Comparison of ENCODE assay signal across 3 fruit fly cellular contexts in the genomic region with DNA sequence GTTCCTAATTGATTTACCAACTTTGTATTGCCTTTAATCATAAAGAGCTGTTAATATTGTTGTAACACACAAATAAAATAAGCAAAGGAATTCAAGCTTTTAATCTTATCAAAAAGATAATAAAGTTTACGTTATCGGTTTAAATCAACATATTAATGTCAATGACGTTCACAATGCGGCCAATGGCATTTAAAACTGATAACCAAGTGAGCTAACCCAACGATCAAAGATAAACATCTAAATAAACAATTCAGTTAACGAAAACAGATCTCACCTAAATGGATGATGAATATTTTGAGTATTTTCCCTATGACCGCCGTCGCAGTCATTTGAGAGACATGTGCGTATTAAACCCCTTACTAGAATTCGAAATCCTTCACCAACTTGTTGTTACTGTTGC.
TF ChIP-seq lines count a peak whose summit lies in the region.

No protein-coding gene starts in this region.

- no peak for TF ChIP-seq CTCF in whole organism, embryonic (GFP tag; optimal IDR thresholded peaks at IDR 0.05; lab: Kevin White, UChicago)

TF ChIP-seq in whole organism, embryonic, 481 proteins besides CTCF, POLR2A, EP300 and RAD21:
- TF ChIP-seq yki (optimal IDR thresholded peaks at IDR 0.05; lab: Kevin White, UChicago), result no peak
- TF ChIP-seq CG8924 (tag; optimal IDR thresholded peaks at IDR 0.05; lab: Kevin White, UChicago), result no peak
- peak; percentile 42 for TF ChIP-seq Nf-YC (tag; optimal IDR thresholded peaks at IDR 0.05; lab: Kevin White, UChicago)
- no peak for TF ChIP-seq CG5245 (GFP tag; optimal IDR thresholded peaks at IDR 0.05; lab: Kevin White, UChicago)
- no peak for TF ChIP-seq CG13296 (GFP tag; optimal IDR thresholded peaks at IDR 0.05; lab: Kevin White, UChicago)
- peak; percentile 80 for TF ChIP-seq grn (GFP tag; optimal IDR thresholded peaks at IDR 0.05; lab: Kevin White, UChicago)
- TF ChIP-seq CG8089 (GFP tag; optimal IDR thresholded peaks at IDR 0.05; lab: Kevin White, UChicago), result no peak
- no peak for TF ChIP-seq jing (GFP tag; optimal IDR thresholded peaks at IDR 0.05; lab: Kevin White, UChicago)
- no peak for TF ChIP-seq ash1 (GFP tag; optimal IDR thresholded peaks at IDR 0.05; lab: Kevin White, UChicago)
- no peak for TF ChIP-seq ems (GFP tag; optimal IDR thresholded peaks at IDR 0.05; lab: Kevin White, UChicago)
- no peak for TF ChIP-seq CG2712 (tag; optimal IDR thresholded peaks at IDR 0.05; lab: Kevin White, UChicago)
- no peak for TF ChIP-seq Dbx (GFP tag; IDR thresholded peaks at IDR 0.05; lab: Robert Waterston, UW)
- peak; percentile 40 for TF ChIP-seq Nf-YB (GFP tag; optimal IDR thresholded peaks at IDR 0.05; lab: Kevin White, UChicago)
- TF ChIP-seq exex (tag; optimal IDR thresholded peaks at IDR 0.05; lab: Kevin White, UChicago), result peak; percentile 55
- TF ChIP-seq sima (GFP tag; optimal IDR thresholded peaks at IDR 0.05; lab: Kevin White, UChicago), result no peak
- no peak for TF ChIP-seq CG15479 (GFP tag; optimal IDR thresholded peaks at IDR 0.05; lab: Kevin White, UChicago)
- no peak for TF ChIP-seq CG11560 (tag; IDR thresholded peaks at IDR 0.05; lab: Robert Waterston, UW)
- TF ChIP-seq Dip3 (GFP tag; optimal IDR thresholded peaks at IDR 0.05; lab: Kevin White, UChicago), result no peak
- TF ChIP-seq CG12659 (GFP tag; optimal IDR thresholded peaks at IDR 0.05; lab: Kevin White, UChicago), result no peak
- peak; percentile 67 for TF ChIP-seq sd (tag; optimal IDR thresholded peaks at IDR 0.05; lab: Kevin White, UChicago)

TF ChIP-seq in whole organism, prepupa, 60 proteins besides CTCF, POLR2A, EP300 and RAD21:
- peak; percentile 60 for TF ChIP-seq Eip78C (GFP tag; lab: Kevin White, UChicago)
- no peak for TF ChIP-seq CG11294 (GFP tag; IDR thresholded peaks at IDR 0.05; lab: Robert Waterston, UW)
- TF ChIP-seq fkh (GFP tag; optimal IDR thresholded peaks at IDR 0.05; lab: Kevin White, UChicago), result peak; percentile 61
- no peak for TF ChIP-seq net (GFP tag; optimal IDR thresholded peaks at IDR 0.05; lab: Kevin White, UChicago)
- TF ChIP-seq topi (GFP tag; optimal IDR thresholded peaks at IDR 0.05; lab: Kevin White, UChicago), result peak; percentile 11
- no peak for TF ChIP-seq ss (GFP tag; optimal IDR thresholded peaks at IDR 0.05; lab: Kevin White, UChicago)
- peak; percentile 15 for TF ChIP-seq dsx (GFP tag; optimal IDR thresholded peaks at IDR 0.05; lab: Kevin White, UChicago; ENCODE audit: poor library complexity, severe bottlenecking)
- no peak for TF ChIP-seq Gug (GFP tag; IDR thresholded peaks at IDR 0.05; lab: Robert Waterston, UW)
- TF ChIP-seq vri (GFP tag; optimal IDR thresholded peaks at IDR 0.05; lab: Kevin White, UChicago), result peak; percentile 72

TF ChIP-seq in whole organism, pupa, 21 proteins besides CTCF, POLR2A, EP300 and RAD21:
- TF ChIP-seq EcR (GFP tag; optimal IDR thresholded peaks at IDR 0.05; lab: Kevin White, UChicago) (peak; percentile 60), CG12605 (GFP tag; IDR thresholded peaks at IDR 0.05; lab: Robert Waterston, UW) (no peak)
